Fruit fly (Drosophila melanogaster) whole organism, wandering third instar larva: ENCODE results near the gene Tnks.

Source experiments
- CG32264 ChIP-seq: fragments of 200-800 bp; sonication (Bioruptor generic); optimal IDR thresholded peaks from 2 replicates; lab custom pipeline; 2016; ENCODE audit warnings: missing biosample characterization, missing genetic modification characterization
- CG9705 ChIP-seq: fragments of 200-800 bp; sonication (Bioruptor generic); optimal IDR thresholded peaks from 2 replicates; lab custom pipeline; 2018; ENCODE audit warnings: missing biosample characterization, mild to moderate bottlenecking, missing genetic modification characterization
- CrebA ChIP-seq: fragments of 200-800 bp; sonication (Bioruptor generic); optimal IDR thresholded peaks from 2 replicates; lab custom pipeline; 2016; ENCODE audit warnings: missing biosample characterization, mild to moderate bottlenecking, missing genetic modification characterization, borderline replicate concordance
- Dfd ChIP-seq: fragments of >200 bp; optimal IDR thresholded peaks from 2 replicates; lab custom pipeline; 2017; ENCODE audit warnings: missing biosample characterization, missing genetic modification characterization
- Dif ChIP-seq: fragments of 200-275, 200-300 bp; sonication (Bioruptor generic); optimal IDR thresholded peaks from 2 replicates; lab custom pipeline; 2018; ENCODE audit warnings: missing biosample characterization, missing genetic modification characterization; ENCODE audit not compliant: partially characterized antibody
- GATAd ChIP-seq: sonication (Bioruptor generic); optimal IDR thresholded peaks from 2 replicates; lab custom pipeline; 2016; ENCODE audit warnings: missing biosample characterization, missing genetic modification characterization
- HLH106 ChIP-seq: fragments of 200-800 bp; optimal IDR thresholded peaks from 3 replicates; lab custom pipeline; 2019; ENCODE audit warnings: missing biosample characterization, mild to moderate bottlenecking, missing genetic modification characterization, moderate library complexity
- Hnf4 ChIP-seq: fragments of 200-800 bp; sonication (Bioruptor generic); optimal IDR thresholded peaks from 2 replicates; lab custom pipeline; 2016; ENCODE audit warnings: missing biosample characterization, mild to moderate bottlenecking, missing genetic modification characterization
- Hr78 ChIP-seq: fragments of >200 bp; optimal IDR thresholded peaks from 2 replicates; lab custom pipeline; 2017; ENCODE audit warnings: missing biosample characterization, missing genetic modification characterization
- Hr83 ChIP-seq: fragments of 200-300 bp; sonication (Bioruptor generic); optimal IDR thresholded peaks from 2 replicates; lab custom pipeline; 2016; ENCODE audit warnings: missing biosample characterization, mild to moderate bottlenecking, missing genetic modification characterization, moderate library complexity; ENCODE audit not compliant: poor library complexity, severe bottlenecking
- Mio ChIP-seq: sonication (Bioruptor generic); optimal IDR thresholded peaks from 2 replicates; lab custom pipeline; 2016; ENCODE audit warnings: missing biosample characterization, missing genetic modification characterization
- Myc ChIP-seq: fragments of >200 bp; optimal IDR thresholded peaks from 2 replicates; lab custom pipeline; 2017
- OdsH ChIP-seq: fragments of 200-800 bp; sonication (Bioruptor generic); optimal IDR thresholded peaks from 2 replicates; lab custom pipeline; 2016; ENCODE audit warnings: missing biosample characterization, mild to moderate bottlenecking, missing genetic modification characterization
- Rel ChIP-seq, 2 experiments: fragments of 200-800 bp; sonication (Bioruptor generic) in 1 of 2; optimal IDR thresholded peaks; 2 replicates in 1 of 2; 3 replicates in 1 of 2; lab custom pipeline; 2016 to 2019; ENCODE audit warnings: mild to moderate bottlenecking in 2 of 2, missing biosample characterization in 2 of 2, missing genetic modification characterization in 2 of 2, moderate library complexity in 1 of 2
- Sp1 ChIP-seq: fragments of 200-800 bp; sonication (Bioruptor generic); optimal IDR thresholded peaks from 3 replicates; lab custom pipeline; 2019; ENCODE audit warnings: missing biosample characterization, mild to moderate bottlenecking, missing genetic modification characterization, moderate library complexity
- Vsx2 ChIP-seq: fragments of 200-300, 225-300 bp; sonication (Bioruptor generic); optimal IDR thresholded peaks from 2 replicates; lab custom pipeline; 2018; ENCODE audit warnings: missing biosample characterization, missing genetic modification characterization; ENCODE audit not compliant: partially characterized antibody
- br ChIP-seq: fragments of 200-800 bp; sonication (Bioruptor generic); optimal IDR thresholded peaks from 2 replicates; lab custom pipeline; 2016; ENCODE audit warnings: missing biosample characterization, missing genetic modification characterization
- dl ChIP-seq, 2 experiments: fragments of 175-275, 200-275 bp in 1 of 2; fragments of 200-275 bp in 1 of 2; sonication (Bioruptor generic); optimal IDR thresholded peaks; lab custom pipeline; 2018; ENCODE audit warnings: mild to moderate bottlenecking in 2 of 2, missing biosample characterization in 2 of 2, missing genetic modification characterization in 2 of 2, moderate library complexity in 2 of 2; ENCODE audit not compliant: partially characterized antibody in 2 of 2, insufficient read depth in 1 of 2
- dmrt93B ChIP-seq: fragments of 200-800 bp; sonication (Bioruptor generic); optimal IDR thresholded peaks from 2 replicates; lab custom pipeline; 2018; ENCODE audit warnings: missing biosample characterization, mild to moderate bottlenecking, missing genetic modification characterization
- dsf ChIP-seq: sonication (Bioruptor generic); optimal IDR thresholded peaks from 2 replicates; lab custom pipeline; 2016; ENCODE audit warnings: missing biosample characterization, missing genetic modification characterization, borderline replicate concordance
- ey ChIP-seq: fragments of 200-800 bp; sonication (Bioruptor generic); optimal IDR thresholded peaks from 2 replicates; lab custom pipeline; 2016; ENCODE audit warnings: missing biosample characterization, missing genetic modification characterization
- foxo ChIP-seq, 2 experiments: fragments of 200-800 bp; sonication (Bioruptor generic); optimal IDR thresholded peaks; 2 replicates in 1 of 2; 3 replicates in 1 of 2; lab custom pipeline; 2016 to 2017; ENCODE audit warnings: missing biosample characterization in 2 of 2, missing genetic modification characterization in 2 of 2
- fru ChIP-seq: fragments of 200-800 bp; sonication (Bioruptor generic); optimal IDR thresholded peaks from 3 replicates; lab custom pipeline; 2016; ENCODE audit warnings: missing biosample characterization, mild to moderate bottlenecking, missing genetic modification characterization
- h ChIP-seq: fragments of 200-800 bp; sonication (Bioruptor generic); optimal IDR thresholded peaks from 3 replicates; lab custom pipeline; 2016; ENCODE audit warnings: missing biosample characterization, mild to moderate bottlenecking, missing genetic modification characterization
- jim ChIP-seq: fragments of 175-275, 200-325 bp; sonication (Bioruptor generic); optimal IDR thresholded peaks from 2 replicates; lab custom pipeline; 2016; ENCODE audit warnings: missing biosample characterization, mild to moderate bottlenecking, missing genetic modification characterization
- lola ChIP-seq: fragments of >200 bp; optimal IDR thresholded peaks from 2 replicates; lab custom pipeline; 2017; ENCODE audit warnings: missing biosample characterization, missing genetic modification characterization
- pan ChIP-seq: fragments of >200 bp; optimal IDR thresholded peaks from 2 replicates; lab custom pipeline; 2017
- psq ChIP-seq: fragments of 200-800 bp; sonication (Bioruptor generic); optimal IDR thresholded peaks from 3 replicates; lab custom pipeline; 2017; ENCODE audit warnings: missing biosample characterization, mild to moderate bottlenecking, missing genetic modification characterization, moderate library complexity
- rgr ChIP-seq: fragments of 200-800 bp; sonication (Bioruptor generic); optimal IDR thresholded peaks from 3 replicates; lab custom pipeline; 2016; ENCODE audit warnings: missing biosample characterization, mild to moderate bottlenecking, missing genetic modification characterization
- sv ChIP-seq: fragments of 200-800 bp; sonication (Bioruptor generic); optimal IDR thresholded peaks from 3 replicates; lab custom pipeline; 2016; ENCODE audit warnings: missing biosample characterization, missing genetic modification characterization
- woc ChIP-seq: sonication (Bioruptor generic); optimal IDR thresholded peaks from 2 replicates; lab custom pipeline; 2016; ENCODE audit warnings: missing biosample characterization, mild to moderate bottlenecking, missing genetic modification characterization

Gene Tnks

DNA sequence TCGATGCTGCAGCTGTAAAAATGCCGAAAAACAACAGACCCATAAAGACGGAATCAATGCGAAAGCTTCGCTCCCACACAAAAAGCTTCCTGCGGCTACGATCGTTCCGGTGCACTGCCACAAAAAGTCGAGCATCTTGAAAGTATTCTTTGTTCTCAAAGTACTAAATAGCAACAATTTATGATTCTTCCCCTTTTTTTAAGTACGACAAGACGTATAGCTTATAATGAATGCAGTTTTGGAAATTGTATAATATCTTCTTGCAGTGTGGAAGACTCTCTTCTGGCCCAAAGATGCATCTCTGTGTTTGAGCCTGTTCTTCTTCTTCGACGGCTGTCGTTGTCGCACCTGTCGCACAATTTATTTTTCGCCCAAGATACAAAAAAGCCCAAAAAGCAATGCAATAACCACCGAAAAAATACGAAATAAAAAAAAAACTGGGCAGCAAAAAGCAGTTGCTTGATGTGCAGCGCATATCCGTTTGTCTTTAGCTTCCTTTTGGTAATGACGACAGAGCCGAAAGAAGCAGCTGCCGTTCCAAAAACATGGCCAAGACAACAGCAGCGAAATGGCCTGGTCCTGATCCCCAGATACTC is 27.1 kb downstream of the Tnks start (continued):
- TF ChIP-seq GATAd (GFP tag; lab: Kevin White, UChicago): no peak

DNA sequence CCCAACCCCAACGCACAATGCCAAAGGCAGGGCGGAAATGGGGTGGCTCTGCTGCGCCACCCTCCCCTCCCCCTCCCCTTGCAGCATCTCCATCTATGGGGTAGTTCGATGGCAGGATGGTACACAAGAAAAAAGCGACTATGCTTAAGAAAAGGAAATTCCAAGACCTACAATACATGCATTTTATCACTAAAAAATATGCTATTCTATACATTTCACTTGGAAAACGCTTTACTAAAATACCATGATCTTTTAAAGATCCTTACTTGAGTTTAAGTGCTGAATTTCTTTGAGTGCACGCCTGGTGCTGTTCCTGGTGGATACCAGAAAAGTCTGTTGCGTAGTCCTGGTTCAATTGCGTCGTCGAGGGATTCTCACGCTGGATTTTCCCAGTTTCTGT is 30.0 kb downstream of the Tnks start:
- peak; percentile 52 for TF ChIP-seq br (GFP tag; lab: Kevin White, UChicago)
- peak in 1 of 2 experiments; percentile 65 for TF ChIP-seq foxo (GFP tag; optimal IDR thresholded peaks at IDR 0.05; lab: Kevin White, UChicago)
- no peak for TF ChIP-seq CG9705 (GFP tag; lab: Kevin White, UChicago)
- no peak for TF ChIP-seq Vsx2 (GFP tag; lab: Kevin White, UChicago)
- peak; percentile 47 for TF ChIP-seq Sp1 (GFP tag; lab: Kevin White, UChicago)
- peak; percentile 68 for TF ChIP-seq h (GFP tag; lab: Kevin White, UChicago)
- no peak for TF ChIP-seq CrebA (GFP tag; lab: Kevin White, UChicago)
- TF ChIP-seq pan (lab: Kevin White, UChicago): no peak
- peak; percentile 54 for TF ChIP-seq ey (GFP tag; lab: Kevin White, UChicago)
- TF ChIP-seq CG32264: no peak
- peak; percentile 11 for TF ChIP-seq psq (GFP tag; lab: Kevin White, UChicago)
- TF ChIP-seq dmrt93B (GFP tag; lab: Kevin White, UChicago): peak; percentile 23
- no peak for TF ChIP-seq Hr78 (GFP tag; lab: Kevin White, UChicago)
- TF ChIP-seq GATAd (GFP tag; lab: Kevin White, UChicago): no peak
- TF ChIP-seq sv (GFP tag; lab: Kevin White, UChicago): peak; percentile 51
- TF ChIP-seq fru: peak; percentile 59
- TF ChIP-seq dl (GFP tag; optimal IDR thresholded peaks at IDR 0.05; lab: Kevin White, UChicago; ENCODE audit: insufficient read depth in 1 of 2, partially characterized antibody in 2 of 2): no peak
- TF ChIP-seq HLH106: peak; percentile 56
- peak; percentile 39 for TF ChIP-seq OdsH (GFP tag; lab: Kevin White, UChicago)
- no peak for TF ChIP-seq lola (GFP tag; lab: Kevin White, UChicago)
- TF ChIP-seq Hr83 (GFP tag; lab: Kevin White, UChicago): no peak
- no peak for TF ChIP-seq dsf (GFP tag; lab: Kevin White, UChicago)
- TF ChIP-seq Hnf4 (GFP tag; lab: Kevin White, UChicago): peak; percentile 17
- TF ChIP-seq rgr: peak; percentile 56
- TF ChIP-seq woc (GFP tag; lab: Kevin White, UChicago): peak; percentile 23

DNA sequence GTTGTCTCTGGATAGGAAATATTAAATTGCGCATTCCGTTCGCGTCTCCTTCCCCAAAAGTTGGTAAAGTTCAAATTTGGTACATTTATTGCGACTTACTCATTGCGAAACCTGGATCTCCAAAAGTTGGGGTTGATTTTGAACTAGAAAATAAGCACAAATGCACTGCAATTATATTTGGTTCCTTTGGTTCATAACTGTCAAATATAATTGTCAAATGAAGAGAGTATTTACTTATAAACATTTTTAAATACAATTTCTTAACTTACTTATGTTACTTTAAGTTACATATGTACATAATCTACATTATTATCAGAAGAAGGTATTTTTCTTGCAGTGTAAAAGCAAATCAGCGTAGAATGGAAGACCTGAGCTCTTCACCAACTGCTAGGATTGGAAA is 30.5 kb downstream of the Tnks start:
- no peak for TF ChIP-seq sv (GFP tag; lab: Kevin White, UChicago)
- no peak for TF ChIP-seq CrebA (GFP tag; lab: Kevin White, UChicago)
- no peak for TF ChIP-seq Hnf4 (GFP tag; lab: Kevin White, UChicago)
- no peak for TF ChIP-seq Mio (GFP tag; lab: Kevin White, UChicago)
- TF ChIP-seq Myc: no peak
- no peak for TF ChIP-seq fru
- TF ChIP-seq Hr83 (GFP tag; lab: Kevin White, UChicago): no peak
- TF ChIP-seq Dif (GFP tag; lab: Kevin White, UChicago): no peak
- no peak for TF ChIP-seq ey (GFP tag; lab: Kevin White, UChicago)
- TF ChIP-seq dsf (GFP tag; lab: Kevin White, UChicago): no peak

DNA sequence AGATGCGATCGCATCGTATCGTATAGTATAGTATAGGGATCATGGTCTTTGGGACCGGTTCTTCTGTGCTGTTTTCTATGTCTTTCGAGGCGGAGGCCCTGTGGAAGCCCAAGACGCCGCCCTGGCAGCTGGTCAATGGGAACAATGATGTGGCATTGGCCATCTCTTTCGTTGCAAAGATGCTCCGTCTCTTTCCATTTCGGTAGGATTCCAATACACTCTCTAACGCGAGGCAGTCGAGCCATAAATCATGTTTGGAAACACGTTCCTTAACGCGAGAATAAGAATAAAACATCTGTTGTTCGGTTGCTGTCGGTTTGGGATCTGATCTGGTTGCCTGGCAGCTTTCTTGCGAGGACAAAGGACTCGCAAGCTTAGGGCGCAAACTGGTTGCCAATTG is 32.4 kb downstream of the Tnks start:
- no peak for TF ChIP-seq br (GFP tag; lab: Kevin White, UChicago)
- no peak for TF ChIP-seq jim (GFP tag; lab: Kevin White, UChicago)
- no peak for TF ChIP-seq ey (GFP tag; lab: Kevin White, UChicago)
- TF ChIP-seq Dfd (GFP tag; lab: Kevin White, UChicago): no peak
- TF ChIP-seq dsf (GFP tag; lab: Kevin White, UChicago): no peak
- no peak for TF ChIP-seq dmrt93B (GFP tag; lab: Kevin White, UChicago)
- TF ChIP-seq HLH106: no peak
- TF ChIP-seq Rel (GFP tag; optimal IDR thresholded peaks at IDR 0.05; lab: Kevin White, UChicago): no peak
- no peak for TF ChIP-seq Rel (tag; optimal IDR thresholded peaks at IDR 0.05; lab: Kevin White, UChicago)
- TF ChIP-seq woc (GFP tag; lab: Kevin White, UChicago): no peak
